Worm (Caenorhabditis elegans): Measurements from ENCODE around the gene dnj-15.

- no peak for TF ChIP-seq flt-1 (GFP tag; IDR thresholded peaks at IDR 0.05)
- TF ChIP-seq ztf-29 (GFP tag; IDR thresholded peaks at IDR 0.05) = no peak
- TF ChIP-seq cog-1 (tag; optimal IDR thresholded peaks at IDR 0.05) = no peak
- no peak for TF ChIP-seq klf-2 (GFP tag; conservative IDR thresholded peaks at IDR 0.05)
- no peak for TF ChIP-seq med-1 (GFP tag; optimal IDR thresholded peaks at IDR 0.05; ENCODE audit: insufficient read depth)
- TF ChIP-seq T22C8.4 (GFP tag; IDR thresholded peaks at IDR 0.05) = no peak
- TF ChIP-seq ref-1 (GFP tag; conservative IDR thresholded peaks at IDR 0.05) = no peak
- TF ChIP-seq ztf-23 (GFP tag; IDR thresholded peaks at IDR 0.05) = no peak
- no peak for TF ChIP-seq tab-1 (GFP tag; IDR thresholded peaks at IDR 0.05)
Measured at ce11 chrIV:4154641-4155040, 21.5 kb upstream of the dnj-15 start, which contains the start of gene K08D10.14.

Measured in whole organism, midembryonic.